Fruit fly (Drosophila melanogaster): ENCODE results near the gene Tango14.

- no peak for TF ChIP-seq kay (GFP tag; optimal IDR thresholded peaks at IDR 0.05)
- no peak for TF ChIP-seq Max (GFP tag; optimal IDR thresholded peaks at IDR 0.05)
- no peak for TF ChIP-seq esg (GFP tag; conservative IDR thresholded peaks at IDR 0.05)
- TF ChIP-seq Lpt (GFP tag; optimal IDR thresholded peaks at IDR 0.05) = no peak
- TF ChIP-seq br (optimal IDR thresholded peaks at IDR 0.05) = no peak
- TF ChIP-seq CG17328 (GFP tag; IDR thresholded peaks at IDR 0.05) = no peak
- no peak for TF ChIP-seq Jarid2 (GFP tag; optimal IDR thresholded peaks at IDR 0.05)
- no peak for TF ChIP-seq ash1 (GFP tag; optimal IDR thresholded peaks at IDR 0.05)
- no peak for TF ChIP-seq CG1647 (GFP tag; optimal IDR thresholded peaks at IDR 0.05)
These were observed 5.8 kb downstream of the Tango14 start, which contains the start of gene IntS14 for dm6 chr2L:1164294-1164693.
